Fruit fly (Drosophila melanogaster) whole organism, wandering third instar larva: Measurements from ENCODE around the gene wrd.

Experiments used
- Dfd ChIP-seq: fragments of >200 bp; optimal IDR thresholded peaks from 2 replicates; lab custom pipeline; 2017; ENCODE audit warnings: missing biosample characterization, missing genetic modification characterization
- HLH106 ChIP-seq: fragments of 200-800 bp; optimal IDR thresholded peaks from 3 replicates; lab custom pipeline; 2019; ENCODE audit warnings: missing biosample characterization, mild to moderate bottlenecking, missing genetic modification characterization, moderate library complexity
- Hnf4 ChIP-seq: fragments of 200-800 bp; sonication (Bioruptor generic); optimal IDR thresholded peaks from 2 replicates; lab custom pipeline; 2016; ENCODE audit warnings: missing biosample characterization, mild to moderate bottlenecking, missing genetic modification characterization
- Rel ChIP-seq, 2 experiments: fragments of 200-800 bp; sonication (Bioruptor generic) in 1 of 2; optimal IDR thresholded peaks; 2 replicates in 1 of 2; 3 replicates in 1 of 2; lab custom pipeline; 2016 to 2019; ENCODE audit warnings: mild to moderate bottlenecking in 2 of 2, missing biosample characterization in 2 of 2, missing genetic modification characterization in 2 of 2, moderate library complexity in 1 of 2
- Vsx2 ChIP-seq: fragments of 200-300, 225-300 bp; sonication (Bioruptor generic); optimal IDR thresholded peaks from 2 replicates; lab custom pipeline; 2018; ENCODE audit warnings: missing biosample characterization, missing genetic modification characterization; ENCODE audit not compliant: partially characterized antibody
- foxo ChIP-seq, 2 experiments: fragments of 200-800 bp; sonication (Bioruptor generic); optimal IDR thresholded peaks; 2 replicates in 1 of 2; 3 replicates in 1 of 2; lab custom pipeline; 2016 to 2017; ENCODE audit warnings: missing biosample characterization in 2 of 2, missing genetic modification characterization in 2 of 2
- h ChIP-seq: fragments of 200-800 bp; sonication (Bioruptor generic); optimal IDR thresholded peaks from 3 replicates; lab custom pipeline; 2016; ENCODE audit warnings: missing biosample characterization, mild to moderate bottlenecking, missing genetic modification characterization
- lola ChIP-seq: fragments of >200 bp; optimal IDR thresholded peaks from 2 replicates; lab custom pipeline; 2017; ENCODE audit warnings: missing biosample characterization, missing genetic modification characterization
- pan ChIP-seq: fragments of >200 bp; optimal IDR thresholded peaks from 2 replicates; lab custom pipeline; 2017
- psq ChIP-seq: fragments of 200-800 bp; sonication (Bioruptor generic); optimal IDR thresholded peaks from 3 replicates; lab custom pipeline; 2017; ENCODE audit warnings: missing biosample characterization, mild to moderate bottlenecking, missing genetic modification characterization, moderate library complexity
- usp ChIP-seq: fragments of >200 bp; optimal IDR thresholded peaks from 2 replicates; lab custom pipeline; 2017; ENCODE audit warnings: missing biosample characterization, missing genetic modification characterization

- no peak for TF ChIP-seq lola (GFP tag; lab: Kevin White, UChicago)
- no peak for TF ChIP-seq Vsx2
- TF ChIP-seq Hnf4 (GFP tag; lab: Kevin White, UChicago), result peak; percentile 65
- no peak for TF ChIP-seq Dfd (GFP tag; lab: Kevin White, UChicago)
- peak in 1 of 2 experiments; percentile 67 for TF ChIP-seq foxo (GFP tag; optimal IDR thresholded peaks at IDR 0.05; lab: Kevin White, UChicago)
- peak; percentile 37 for TF ChIP-seq h (GFP tag; lab: Kevin White, UChicago)
- TF ChIP-seq usp (GFP tag; lab: Kevin White, UChicago), result no peak
- TF ChIP-seq HLH106, result peak; percentile 73
- no peak for TF ChIP-seq pan (lab: Kevin White, UChicago)
- no peak for TF ChIP-seq Rel (GFP tag; optimal IDR thresholded peaks at IDR 0.05; lab: Kevin White, UChicago)
- TF ChIP-seq Rel (tag; optimal IDR thresholded peaks at IDR 0.05; lab: Kevin White, UChicago), result peak; percentile 57
- peak; percentile 64 for TF ChIP-seq psq (GFP tag; lab: Kevin White, UChicago)
These were observed 55.9 kb downstream of the wrd start, which contains the start of the genes mTerf5 and Non3 for dm6 chr3R:18223434-18223833.
